Fruit fly (Drosophila melanogaster) S2 (cell line): ENCODE data around the gene nac.

Source experiments
- CG8478 ChIP-seq: fragments of >200 bp; optimal IDR thresholded peaks from 2 replicates; lab custom pipeline; 2018
- CTCF ChIP-seq, 2 experiments: fragments of >200 bp; optimal IDR thresholded peaks; 2 replicates each; lab custom pipeline; 2018

dm6 chr3R:8334982-8335381, 31.2 kb upstream of the nac start:
- no peak for TF ChIP-seq CG8478 (lab: Kevin White, UChicago)
- TF ChIP-seq CTCF (optimal IDR thresholded peaks at IDR 0.05; lab: Kevin White, UChicago) = no peak
